Fruit fly (Drosophila melanogaster): ENCODE data around the gene CG13083.

CG13083 gene

dm6 chr2L:19506323-19506722, 19.0 kb downstream of the CG13083 start (continued):
- no peak for TF ChIP-seq BEAF-32 (GFP tag; optimal IDR thresholded peaks at IDR 0.05)
- no peak for TF ChIP-seq CG31441 (GFP tag; IDR thresholded peaks at IDR 0.05)
- peak; percentile 23 for TF ChIP-seq Fer1 (GFP tag; optimal IDR thresholded peaks at IDR 0.05)
- TF ChIP-seq tin (GFP tag; optimal IDR thresholded peaks at IDR 0.05) = no peak
- TF ChIP-seq br (optimal IDR thresholded peaks at IDR 0.05) = no peak
- TF ChIP-seq bbx (GFP tag; IDR thresholded peaks at IDR 0.05; ENCODE audit: partially characterized antibody) = no peak
- TF ChIP-seq vnd (GFP tag; IDR thresholded peaks at IDR 0.05; ENCODE audit: partially characterized antibody) = no peak
- TF ChIP-seq Sry-δ (GFP tag; optimal IDR thresholded peaks at IDR 0.05) = no peak
- TF ChIP-seq CG34376 (GFP tag; optimal IDR thresholded peaks at IDR 0.05) = peak; percentile 47
- no peak for TF ChIP-seq HLH3B (GFP tag; IDR thresholded peaks at IDR 0.05)
- TF ChIP-seq Ptx1 (GFP tag; IDR thresholded peaks at IDR 0.05) = no peak
- no peak for TF ChIP-seq CG32532 (GFP tag; IDR thresholded peaks at IDR 0.05)
- TF ChIP-seq CG12155 (GFP tag; optimal IDR thresholded peaks at IDR 0.05) = no peak
- no peak for TF ChIP-seq CG4360 (GFP tag; IDR thresholded peaks at IDR 0.05)
- TF ChIP-seq ap (GFP tag; IDR thresholded peaks at IDR 0.05) = no peak
- TF ChIP-seq CHES-1-like (GFP tag; optimal IDR thresholded peaks at IDR 0.05) = no peak
- TF ChIP-seq CG18262 (tag; optimal IDR thresholded peaks at IDR 0.05) = no peak

- TF ChIP-seq CG13624 (GFP tag; optimal IDR thresholded peaks at IDR 0.05) (peak; percentile 69), tgo (GFP tag; IDR thresholded peaks at IDR 0.05) (no peak), CG3163 (GFP tag; optimal IDR thresholded peaks at IDR 0.05) (peak; percentile 20), hbn (GFP tag; IDR thresholded peaks at IDR 0.05; ENCODE audit: partially characterized antibody) (peak; percentile 96), Aef1 (GFP tag; IDR thresholded peaks at IDR 0.05) (peak; percentile 21; the same call in 1 of the 3 replicates), CG17829 (tag; optimal IDR thresholded peaks at IDR 0.05) (peak; percentile 57), Adf1 (GFP tag; IDR thresholded peaks at IDR 0.05) (peak; percentile 23; the same call in 1 of the 2 replicates), CG6272 (GFP tag; IDR thresholded peaks at IDR 0.05) (peak; percentile 40; the same call in 1 of the 2 replicates), gsb-n (tag; optimal IDR thresholded peaks at IDR 0.05) (no peak), CG3065 (GFP tag; optimal IDR thresholded peaks at IDR 0.05) (no peak), CG12155 (GFP tag; optimal IDR thresholded peaks at IDR 0.05) (peak; percentile 42), pum (GFP tag; optimal IDR thresholded peaks at IDR 0.05) (no peak), az2 (GFP tag; optimal IDR thresholded peaks at IDR 0.05) (no peak), chn (GFP tag; optimal IDR thresholded peaks at IDR 0.05) (peak; percentile 47), HLH4C (GFP tag; IDR thresholded peaks at IDR 0.05; ENCODE audit: partially characterized antibody) (peak; percentile 94), sug (tag; optimal IDR thresholded peaks at IDR 0.05) (peak; percentile 21), Tbp (GFP tag; optimal IDR thresholded peaks at IDR 0.05) (no peak), usp (GFP tag; optimal IDR thresholded peaks at IDR 0.05) (no peak), CG16815 (GFP tag; optimal IDR thresholded peaks at IDR 0.05) (no peak), ash1 (GFP tag; optimal IDR thresholded peaks at IDR 0.05) (no peak), ara (GFP tag; IDR thresholded peaks at IDR 0.05) (no peak), CTCF (GFP tag; optimal IDR thresholded peaks at IDR 0.05) (peak; percentile 18), Optix (GFP tag; IDR thresholded peaks at IDR 0.05) (no peak), CG3847 (GFP tag; IDR thresholded peaks at IDR 0.05) (peak; percentile 82), Dll (GFP tag; IDR thresholded peaks at IDR 0.05; ENCODE audit: partially characterized antibody) (peak; percentile 97), Hr78 (GFP tag; optimal IDR thresholded peaks at IDR 0.05) (no peak), Abd-B (GFP tag; optimal IDR thresholded peaks at IDR 0.05) (peak; percentile 51), org-1 (GFP tag; optimal IDR thresholded peaks at IDR 0.05) (no peak), CG4282 (GFP tag; optimal IDR thresholded peaks at IDR 0.05) (peak; percentile 10), CG18476 (GFP tag; optimal IDR thresholded peaks at IDR 0.05) (no peak), gce (GFP tag; IDR thresholded peaks at IDR 0.05) (no peak), CG8478 (optimal IDR thresholded peaks at IDR 0.05) (peak; percentile 83), CG32532 (GFP tag; IDR thresholded peaks at IDR 0.05) (peak; percentile 40), unc-4 (GFP tag; IDR thresholded peaks at IDR 0.05; ENCODE audit: partially characterized antibody) (peak; percentile 97), MBD-R2 (GFP tag; IDR thresholded peaks at IDR 0.05) (peak; percentile 64), CG13123 (GFP tag; optimal IDR thresholded peaks at IDR 0.05) (peak; percentile 14), otp (GFP tag; IDR thresholded peaks at IDR 0.05) (no peak)
Observed at dm6 chr2L:19508361-19508918, 21.1 kb downstream of the CG13083 start, which contains the start of gene cyst. Gene cyst, minus strand, starts transcription at chr2L:19508764.

Data from whole organism, embryonic.